Fruit fly (Drosophila melanogaster) whole organism, adult: ENCODE measurements around the gene inaF-D.

ENCODE experiments used
- CG11617 ChIP-seq: fragments of 200-800 bp; sonication (Bioruptor generic); optimal IDR thresholded peaks from 2 replicates; lab custom pipeline; 2017; ENCODE audit warnings: mild to moderate bottlenecking, missing biosample characterization, missing genetic modification reagents, missing genetic modification characterization
- CG12768 ChIP-seq: fragments of 200-800 bp; sonication (Bioruptor generic); optimal IDR thresholded peaks from 2 replicates; lab custom pipeline; 2017; ENCODE audit warnings: missing biosample characterization, missing genetic modification characterization, mild to moderate bottlenecking, moderate library complexity, missing genetic modification reagents
- CG14711 ChIP-seq: fragments of 200-800 bp; sonication (Bioruptor generic); optimal IDR thresholded peaks from 2 replicates; lab custom pipeline; 2018; ENCODE audit warnings: missing biosample characterization, mild to moderate bottlenecking, missing genetic modification characterization, moderate library complexity
- CG1620 ChIP-seq: fragments of 200-800 bp; sonication (Bioruptor generic); optimal IDR thresholded peaks from 2 replicates; lab custom pipeline; 2016; ENCODE audit warnings: missing biosample characterization, missing genetic modification characterization
- CG33017 ChIP-seq: fragments of 200-800 bp; sonication (Bioruptor generic); optimal IDR thresholded peaks from 2 replicates; lab custom pipeline; 2018; ENCODE audit warnings: missing biosample characterization, mild to moderate bottlenecking, missing genetic modification characterization, moderate library complexity
- CG5204 ChIP-seq: fragments of 200-800 bp; sonication (Bioruptor generic); optimal IDR thresholded peaks from 2 replicates; lab custom pipeline; 2016; ENCODE audit warnings: missing biosample characterization, missing genetic modification characterization
- CG7045 ChIP-seq: fragments of 200-800 bp; sonication (Bioruptor generic); optimal IDR thresholded peaks from 2 replicates; lab custom pipeline; 2017; ENCODE audit warnings: missing biosample characterization, mild to moderate bottlenecking, missing genetic modification characterization
- CG7101 ChIP-seq: fragments of 200-800 bp; sonication (Bioruptor generic); optimal IDR thresholded peaks from 2 replicates; lab custom pipeline; 2018; ENCODE audit warnings: missing biosample characterization, mild to moderate bottlenecking, missing genetic modification characterization, moderate library complexity
- Clk ChIP-seq: fragments of 200-800 bp; sonication (Bioruptor generic); optimal IDR thresholded peaks from 2 replicates; lab custom pipeline; 2017; ENCODE audit warnings: missing biosample characterization, missing genetic modification characterization
- Crg-1 ChIP-seq: fragments of 200-800 bp; sonication (Bioruptor generic); optimal IDR thresholded peaks from 2 replicates; lab custom pipeline; 2016; ENCODE audit warnings: missing biosample characterization, missing genetic modification characterization
- Hr96 ChIP-seq: fragments of 200-800 bp; sonication (Bioruptor generic); optimal IDR thresholded peaks from 2 replicates; lab custom pipeline; 2016; ENCODE audit warnings: missing biosample characterization, missing genetic modification characterization
- Mnt ChIP-seq: fragments of 200-800 bp; sonication (Bioruptor generic); optimal IDR thresholded peaks from 2 replicates; lab custom pipeline; 2016; ENCODE audit warnings: missing biosample characterization, mild to moderate bottlenecking, missing genetic modification characterization
- bab1 ChIP-seq: fragments of 200-800 bp; sonication (Bioruptor generic); optimal IDR thresholded peaks from 3 replicates; lab custom pipeline; 2019; ENCODE audit warnings: missing biosample characterization, mild to moderate bottlenecking, missing genetic modification characterization, moderate library complexity
- cic ChIP-seq: fragments of 200-800 bp; sonication (Bioruptor generic); optimal IDR thresholded peaks from 2 replicates; lab custom pipeline; 2017; ENCODE audit warnings: missing biosample characterization, mild to moderate bottlenecking, missing genetic modification characterization, moderate library complexity
- cnc ChIP-seq, 2 experiments: fragments of >200 bp; optimal IDR thresholded peaks; 2 replicates each; lab custom pipeline; 2017
- kay ChIP-seq: fragments of 200-800 bp; sonication (Bioruptor generic); peaks from one replicate; lab custom pipeline; 2016; ENCODE audit warnings: missing biosample characterization, missing genetic modification characterization, borderline replicate concordance
- ovo ChIP-seq: fragments of 200-800 bp; sonication (Bioruptor generic); optimal IDR thresholded peaks from 2 replicates; lab custom pipeline; 2016; ENCODE audit warnings: missing biosample characterization, missing genetic modification characterization
- pad ChIP-seq: fragments of 200-800 bp; sonication (Bioruptor generic); optimal IDR thresholded peaks from 3 replicates; lab custom pipeline; 2017; ENCODE audit warnings: missing biosample characterization, missing genetic modification characterization, mild to moderate bottlenecking, moderate library complexity, missing genetic modification reagents
- tj ChIP-seq: fragments of 200-800 bp; sonication (Bioruptor generic); optimal IDR thresholded peaks from 3 replicates; lab custom pipeline; 2017; ENCODE audit warnings: missing biosample characterization, mild to moderate bottlenecking, missing genetic modification characterization, moderate library complexity
- toe ChIP-seq: fragments of 200-800 bp; sonication (Bioruptor generic); optimal IDR thresholded peaks from 2 replicates; lab custom pipeline; 2016; ENCODE audit warnings: missing biosample characterization, missing genetic modification characterization

inaF-D gene

DNA sequence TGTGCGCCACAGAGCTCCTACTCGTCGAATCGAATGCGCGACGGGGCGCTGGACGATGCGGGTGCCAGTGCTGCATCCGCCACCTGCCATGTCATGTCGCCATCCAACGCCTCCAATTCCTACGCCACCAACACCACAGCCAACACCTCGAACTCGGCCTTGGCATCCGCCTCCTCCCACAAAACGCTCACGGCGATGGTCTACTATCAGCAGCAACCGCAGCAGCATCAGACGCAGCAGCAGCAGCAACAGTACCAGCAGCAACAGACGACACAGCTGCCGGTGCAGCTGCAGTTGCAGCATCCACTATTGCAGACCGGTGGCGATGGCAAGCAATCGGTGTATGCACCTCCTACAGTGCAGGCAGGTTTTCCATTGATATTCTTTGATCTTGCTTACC, 28.1 kb downstream of the inaF-D start:
- TF ChIP-seq CG12768 (GFP tag; lab: Kevin White, UChicago) (no peak), cnc (optimal IDR thresholded peaks at IDR 0.05; lab: Kevin White, UChicago) (no peak), bab1 (GFP tag; lab: Kevin White, UChicago) (no peak), Clk (GFP tag; lab: Kevin White, UChicago) (no peak), Crg-1 (no peak), CG1620 (GFP tag; lab: Kevin White, UChicago) (no peak), cic (no peak), Mnt (GFP tag; lab: Kevin White, UChicago) (no peak), Hr96 (GFP tag; lab: Kevin White, UChicago) (no peak), CG7045 (GFP tag; lab: Kevin White, UChicago) (no peak), CG5204 (no peak), CG11617 (no peak), toe (GFP tag; lab: Kevin White, UChicago) (no peak), CG7101 (no peak), ovo (GFP tag; lab: Kevin White, UChicago) (no peak), tj (GFP tag; lab: Kevin White, UChicago) (no peak), CG33017 (tag; lab: Kevin White, UChicago) (no peak)

DNA sequence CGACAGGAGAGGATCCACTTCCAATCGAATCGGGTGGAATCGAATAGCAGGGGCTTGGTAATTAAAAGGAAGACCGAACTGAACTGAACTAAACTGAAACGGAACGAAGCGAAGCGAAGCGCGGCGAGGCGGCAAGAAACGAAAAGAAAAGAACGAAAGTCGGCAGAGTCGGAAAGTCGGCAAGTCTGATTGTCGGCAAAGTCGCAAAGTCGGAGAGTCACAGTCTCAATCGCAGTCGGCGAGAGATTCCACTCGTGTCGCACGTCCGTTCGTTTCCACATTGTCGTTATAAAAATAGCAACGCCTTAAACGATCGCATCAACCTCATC, 33.1 kb downstream of the inaF-D start:
- no peak for TF ChIP-seq tj (GFP tag; lab: Kevin White, UChicago)
- TF ChIP-seq CG12768 (GFP tag; lab: Kevin White, UChicago): no peak
- no peak for TF ChIP-seq toe (GFP tag; lab: Kevin White, UChicago)
- TF ChIP-seq bab1 (GFP tag; lab: Kevin White, UChicago): no peak
- no peak for TF ChIP-seq CG14711 (tag; lab: Kevin White, UChicago)
- TF ChIP-seq Mnt (GFP tag; lab: Kevin White, UChicago): no peak
- TF ChIP-seq kay: no peak
- TF ChIP-seq Crg-1: no peak
- no peak for TF ChIP-seq CG1620 (GFP tag; lab: Kevin White, UChicago)
- TF ChIP-seq ovo (GFP tag; lab: Kevin White, UChicago): no peak
- TF ChIP-seq Clk (GFP tag; lab: Kevin White, UChicago): no peak
- TF ChIP-seq CG7045 (GFP tag; lab: Kevin White, UChicago): no peak
- no peak for TF ChIP-seq cic
- no peak for TF ChIP-seq pad (GFP tag; lab: Kevin White, UChicago)
- TF ChIP-seq CG33017 (tag; lab: Kevin White, UChicago): no peak
- no peak for TF ChIP-seq Hr96 (GFP tag; lab: Kevin White, UChicago)
- TF ChIP-seq CG11617: no peak
- no peak for TF ChIP-seq CG7101
- no peak for TF ChIP-seq cnc (optimal IDR thresholded peaks at IDR 0.05; lab: Kevin White, UChicago)
- no peak for TF ChIP-seq CG5204

DNA sequence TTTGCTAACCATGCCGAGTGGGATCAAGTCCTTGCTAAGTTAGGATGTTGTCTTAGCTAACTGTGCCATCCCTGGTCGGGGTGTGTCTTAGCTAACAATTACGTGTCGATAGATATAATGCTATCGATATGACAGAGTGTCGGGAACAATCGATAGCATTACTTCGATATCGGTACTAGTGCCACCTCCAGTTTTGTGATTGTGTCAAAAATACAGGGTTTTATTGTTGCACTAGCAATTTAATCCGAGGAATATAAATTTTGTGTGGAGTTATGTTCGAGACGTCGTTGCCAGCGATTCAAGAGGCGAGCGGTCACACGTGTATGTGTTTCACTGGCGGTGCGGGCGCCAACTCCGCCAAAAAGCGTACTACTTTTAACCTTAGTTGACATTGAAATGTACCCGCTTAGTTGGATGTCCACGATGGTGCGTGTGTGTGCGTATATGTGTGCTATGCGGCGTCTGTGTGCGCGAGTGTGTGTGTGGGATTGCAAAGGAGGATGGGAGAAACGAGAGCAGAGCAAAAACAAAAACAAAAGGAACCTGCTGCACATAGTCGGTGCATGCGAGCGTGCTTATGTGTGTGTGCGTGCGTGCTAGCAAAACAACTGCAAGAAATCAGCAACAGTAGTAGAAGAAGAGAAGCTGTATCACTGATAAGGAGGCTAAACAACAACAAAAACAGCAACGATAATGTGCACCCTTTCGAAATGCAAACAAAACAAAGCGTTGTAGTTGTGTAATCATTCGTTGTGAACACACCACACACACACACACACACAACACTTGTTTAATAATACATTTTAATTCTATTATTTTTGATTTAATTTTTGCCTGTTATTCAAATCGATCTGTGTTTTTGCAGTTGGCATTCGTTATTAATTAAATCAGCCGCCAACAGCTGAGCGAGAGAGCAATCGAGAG, 33.7 kb downstream of the inaF-D start, which contains the start of gene PhKgamma:
TSS of gene PhKgamma (plus strand) at position 179 of the 924 bp plus-strand sequence.
- TF ChIP-seq cnc (optimal IDR thresholded peaks at IDR 0.05; lab: Kevin White, UChicago) (no peak), CG11617 (peak; percentile 50), Hr96 (GFP tag; lab: Kevin White, UChicago) (no peak), CG5204 (no peak), CG1620 (GFP tag; lab: Kevin White, UChicago) (peak; percentile 32), CG7045 (GFP tag; lab: Kevin White, UChicago) (no peak), CG7101 (peak; percentile 34), Mnt (GFP tag; lab: Kevin White, UChicago) (peak; percentile 86), toe (GFP tag; lab: Kevin White, UChicago) (peak; percentile 41), cic (peak; percentile 65), pad (GFP tag; lab: Kevin White, UChicago) (peak; percentile 16), Crg-1 (no peak), tj (GFP tag; lab: Kevin White, UChicago) (peak; percentile 71), CG12768 (GFP tag; lab: Kevin White, UChicago) (peak; percentile 0), kay (peak; percentile 83), CG14711 (tag; lab: Kevin White, UChicago) (peak; percentile 2), bab1 (GFP tag; lab: Kevin White, UChicago) (peak; percentile 66), Clk (GFP tag; lab: Kevin White, UChicago) (no peak), CG33017 (tag; lab: Kevin White, UChicago) (no peak), ovo (GFP tag; lab: Kevin White, UChicago) (peak; percentile 35)

dm6 chrX:11689669-11690068, 39.2 kb downstream of the inaF-D start:
- TF ChIP-seq Crg-1 (no peak), cic (no peak), CG1620 (GFP tag; lab: Kevin White, UChicago) (no peak), tj (GFP tag; lab: Kevin White, UChicago) (no peak), bab1 (GFP tag; lab: Kevin White, UChicago) (no peak), CG33017 (tag; lab: Kevin White, UChicago) (no peak), Mnt (GFP tag; lab: Kevin White, UChicago) (no peak), Hr96 (GFP tag; lab: Kevin White, UChicago) (no peak), kay (no peak), CG7101 (no peak), toe (GFP tag; lab: Kevin White, UChicago) (no peak), CG11617 (no peak), Clk (GFP tag; lab: Kevin White, UChicago) (no peak), CG5204 (no peak), CG14711 (tag; lab: Kevin White, UChicago) (no peak)
